Fruit fly (Drosophila melanogaster): Measurements from ENCODE around the gene CG13950.

CG13950 gene

dm6 chr2L:846167-846868, 13.7 kb upstream of the CG13950 start (continued):
- no peak for TF ChIP-seq gfzf (GFP tag; optimal IDR thresholded peaks at IDR 0.05)
- 0 out of 2 replicates have a peak, but pooled peaks have one; percentile 28 for TF ChIP-seq Ada2b (GFP tag; IDR thresholded peaks at IDR 0.05)
- TF ChIP-seq NfI (GFP tag; optimal IDR thresholded peaks at IDR 0.05) = peak; percentile 61
- no peak for TF ChIP-seq Dref (GFP tag; IDR thresholded peaks at IDR 0.05)
- TF ChIP-seq Adf1 (GFP tag; IDR thresholded peaks at IDR 0.05) = no peak
- TF ChIP-seq jing (GFP tag; optimal IDR thresholded peaks at IDR 0.05) = peak; percentile 61
- TF ChIP-seq D19B (GFP tag; optimal IDR thresholded peaks at IDR 0.05) = no peak
- no peak for TF ChIP-seq lov (optimal IDR thresholded peaks at IDR 0.05)
- no peak for TF ChIP-seq lov (GFP tag; IDR thresholded peaks at IDR 0.05)
- TF ChIP-seq zfh2 (GFP tag; optimal IDR thresholded peaks at IDR 0.05) = peak; percentile 11
- TF ChIP-seq mirr (GFP tag; optimal IDR thresholded peaks at IDR 0.05) = no peak
- peak; percentile 63 for TF ChIP-seq bab2 (GFP tag; optimal IDR thresholded peaks at IDR 0.05)
- TF ChIP-seq ci (GFP tag; IDR thresholded peaks at IDR 0.05) = peak; percentile 44; the same call in 2 of the 3 replicates
- TF ChIP-seq HLH4C (GFP tag; IDR thresholded peaks at IDR 0.05; ENCODE audit: partially characterized antibody) = no peak
- TF ChIP-seq bowl (GFP tag; IDR thresholded peaks at IDR 0.05) = no peak
- TF ChIP-seq Opbp (GFP tag; IDR thresholded peaks at IDR 0.05; ENCODE audit: partially characterized antibody) = no peak
- TF ChIP-seq repo (GFP tag; optimal IDR thresholded peaks at IDR 0.05) = no peak
- peak; percentile 36 for TF ChIP-seq CG3407 (GFP tag; optimal IDR thresholded peaks at IDR 0.05)
- no peak for TF ChIP-seq CG17912 (GFP tag; optimal IDR thresholded peaks at IDR 0.05)
- no peak for TF ChIP-seq toy (GFP tag; IDR thresholded peaks at IDR 0.05)
- no peak for TF ChIP-seq hth (optimal IDR thresholded peaks at IDR 0.05)
- TF ChIP-seq ham (GFP tag; IDR thresholded peaks at IDR 0.05) = no peak
- peak; percentile 63 for TF ChIP-seq ab (GFP tag; optimal IDR thresholded peaks at IDR 0.05)
- TF ChIP-seq cwo (GFP tag; optimal IDR thresholded peaks at IDR 0.05) = no peak
- TF ChIP-seq CG15696 (tag; optimal IDR thresholded peaks at IDR 0.05) = no peak
- TF ChIP-seq Fer1 (GFP tag; optimal IDR thresholded peaks at IDR 0.05) = peak; percentile 22
- peak; percentile 19; the same call in 1 of the 2 replicates for TF ChIP-seq CG32772 (GFP tag; IDR thresholded peaks at IDR 0.05)
- TF ChIP-seq CG13296 (GFP tag; optimal IDR thresholded peaks at IDR 0.05) = no peak
- TF ChIP-seq CG17328 (GFP tag; IDR thresholded peaks at IDR 0.05) = peak; percentile 59; the same call in 1 of the 2 replicates
- no peak for TF ChIP-seq CG4404 (GFP tag; IDR thresholded peaks at IDR 0.05)
- TF ChIP-seq ind (GFP tag; optimal IDR thresholded peaks at IDR 0.05) = peak; percentile 70
- TF ChIP-seq knrl (GFP tag; IDR thresholded peaks at IDR 0.05; ENCODE audit: partially characterized antibody) = no peak
- TF ChIP-seq gcm (GFP tag; optimal IDR thresholded peaks at IDR 0.05) = no peak
- TF ChIP-seq CG34224 (GFP tag; IDR thresholded peaks at IDR 0.05; ENCODE audit: partially characterized antibody) = no peak
- TF ChIP-seq CG10462 (GFP tag; optimal IDR thresholded peaks at IDR 0.05) = peak; percentile 37
- TF ChIP-seq ase (GFP tag; IDR thresholded peaks at IDR 0.05) = 0 out of 3 replicates have a peak, but pooled peaks have one; percentile 7
- TF ChIP-seq Hey (tag; optimal IDR thresholded peaks at IDR 0.05) = no peak
- TF ChIP-seq NC2β (GFP tag; optimal IDR thresholded peaks at IDR 0.05) = peak; percentile 14
- TF ChIP-seq CHES-1-like (GFP tag; optimal IDR thresholded peaks at IDR 0.05) = peak; percentile 56
- peak; percentile 54 for TF ChIP-seq CG2120 (GFP tag; optimal IDR thresholded peaks at IDR 0.05)
- TF ChIP-seq CG6689 (GFP tag; IDR thresholded peaks at IDR 0.05) = peak; percentile 67
- TF ChIP-seq lab (GFP tag; optimal IDR thresholded peaks at IDR 0.05) = peak; percentile 58
- TF ChIP-seq CG7839 (tag; optimal IDR thresholded peaks at IDR 0.05) = peak; percentile 71
- TF ChIP-seq disco-r (GFP tag; optimal IDR thresholded peaks at IDR 0.05) = no peak
- TF ChIP-seq CG9727 (GFP tag; optimal IDR thresholded peaks at IDR 0.05) = peak; percentile 37
- no peak for TF ChIP-seq hkb (optimal IDR thresholded peaks at IDR 0.05)
- peak; percentile 31; the same call in 1 of the 2 replicates for TF ChIP-seq hkb (GFP tag; IDR thresholded peaks at IDR 0.05)
- peak; percentile 50 for TF ChIP-seq Abd-B (GFP tag; optimal IDR thresholded peaks at IDR 0.05)
- TF ChIP-seq CG10959 (GFP tag; IDR thresholded peaks at IDR 0.05) = no peak
- TF ChIP-seq fru (optimal IDR thresholded peaks at IDR 0.05) = no peak
- TF ChIP-seq seq (GFP tag; IDR thresholded peaks at IDR 0.05) = no peak

All from whole organism, embryonic.